Worm (Caenorhabditis elegans): Measurements from ENCODE around the gene F52H3.11.

Gene F52H3.11

ce11 chrII:10001065-10001464 is 43.9 kb downstream of the F52H3.11 start, which contains the start of gene nlt-1:
TSS of gene nlt-1 (minus strand) at chrII:10001142.
- TF ChIP-seq ceh-39 (tag; optimal IDR thresholded peaks at IDR 0.05) = no peak
- no peak for TF ChIP-seq unc-62 (GFP tag; optimal IDR thresholded peaks at IDR 0.05)
- TF ChIP-seq snpc-4 (tag; optimal IDR thresholded peaks at IDR 0.05) = no peak
- TF ChIP-seq nhr-2 (tag; optimal IDR thresholded peaks at IDR 0.05) = no peak
- TF ChIP-seq elt-1 (tag; optimal IDR thresholded peaks at IDR 0.05; ENCODE audit: borderline replicate concordance, insufficient read depth) = no peak
- no peak for TF ChIP-seq sem-2 (GFP tag; optimal IDR thresholded peaks at IDR 0.05)
- TF ChIP-seq ztf-11 (tag; optimal IDR thresholded peaks at IDR 0.05) = no peak
- no peak for TF ChIP-seq tbx-8 (GFP tag; optimal IDR thresholded peaks at IDR 0.05)
- no peak for TF ChIP-seq ceh-83 (GFP tag; optimal IDR thresholded peaks at IDR 0.05)
- TF ChIP-seq sptf-1 (tag; optimal IDR thresholded peaks at IDR 0.05) = no peak
- no peak for TF ChIP-seq M03D4.4 (tag; optimal IDR thresholded peaks at IDR 0.05)
- TF ChIP-seq nhr-12 (tag; optimal IDR thresholded peaks at IDR 0.05) = no peak
- TF ChIP-seq blmp-1 (tag; optimal IDR thresholded peaks at IDR 0.05) = no peak
- no peak for TF ChIP-seq pha-4 (tag; optimal IDR thresholded peaks at IDR 0.05)
- TF ChIP-seq mab-5 (tag; optimal IDR thresholded peaks at IDR 0.05) = no peak
- no peak for TF ChIP-seq hlh-1 (tag; optimal IDR thresholded peaks at IDR 0.05)
